Fruit fly (Drosophila melanogaster) whole organism, embryonic: Measurements from ENCODE around the gene CG14131.

Source experiments
- Ada2b ChIP-seq: fragments of 200-800 bp; sonication (Bioruptor generic); IDR thresholded peaks from 2 replicates; pipeline ENCODE4 v1.3.6; 2022; ENCODE audit warnings: missing biosample characterization, missing genetic modification characterization
- Bteb2 ChIP-seq: fragments of 200-800 bp; sonication (Bioruptor generic); optimal IDR thresholded peaks from 2 replicates; lab custom pipeline; 2016; ENCODE audit warnings: missing biosample characterization, missing genetic modification characterization
- CG11695 ChIP-seq: fragments of 200-800 bp; sonication (Bioruptor generic); IDR thresholded peaks from 3 replicates; pipeline ENCODE4 v1.3.6; 2022; ENCODE audit warnings: missing biosample characterization, missing genetic modification characterization
- CG12659 ChIP-seq: fragments of 200-800 bp; sonication (Bioruptor generic); optimal IDR thresholded peaks from 3 replicates; lab custom pipeline; 2017; ENCODE audit warnings: mild to moderate bottlenecking, missing biosample characterization, missing genetic modification reagents, missing genetic modification characterization
- CG13424 ChIP-seq: fragments of 200-800 bp; sonication (Bioruptor generic); optimal IDR thresholded peaks from 2 replicates; lab custom pipeline; 2019; ENCODE audit warnings: missing biosample characterization, mild to moderate bottlenecking, missing genetic modification characterization, moderate library complexity
- CG13624 ChIP-seq: fragments of 200-800 bp; sonication (Bioruptor generic); optimal IDR thresholded peaks from 2 replicates; lab custom pipeline; 2016; ENCODE audit warnings: missing biosample characterization, missing genetic modification characterization
- CG17359 ChIP-seq: fragments of 200-800 bp; sonication (Bioruptor generic); optimal IDR thresholded peaks from 3 replicates; lab custom pipeline; 2018; ENCODE audit warnings: missing biosample characterization, mild to moderate bottlenecking, missing genetic modification characterization, moderate library complexity
- CG17361 ChIP-seq: fragments of 200-800 bp; sonication (Bioruptor generic); IDR thresholded peaks from 3 replicates; pipeline ENCODE4 v1.3.6; 2022; ENCODE audit warnings: missing biosample characterization, missing genetic modification characterization
- CG18599 ChIP-seq: fragments of 200-800 bp; sonication (Bioruptor generic); optimal IDR thresholded peaks from 3 replicates; lab custom pipeline; 2017; ENCODE audit warnings: missing biosample characterization, missing genetic modification characterization, mild to moderate bottlenecking, moderate library complexity, missing genetic modification reagents
- CG31365 ChIP-seq: fragments of 200-800 bp; sonication (Bioruptor generic); optimal IDR thresholded peaks from 2 replicates; lab custom pipeline; 2018; ENCODE audit warnings: missing biosample characterization, mild to moderate bottlenecking, missing genetic modification characterization
- CG32532 ChIP-seq: fragments of 200-800 bp; sonication (Bioruptor generic); IDR thresholded peaks from 2 replicates; pipeline ENCODE4 v1.3.6; 2022; ENCODE audit warnings: missing biosample characterization, missing genetic modification characterization
- CG4424 ChIP-seq: fragments of 200-800 bp; sonication (Bioruptor generic); optimal IDR thresholded peaks from 3 replicates; lab custom pipeline; 2016; ENCODE audit warnings: missing biosample characterization, missing genetic modification characterization
- CG6654 ChIP-seq: fragments of 200-800 bp; sonication (Bioruptor generic); optimal IDR thresholded peaks from 2 replicates; lab custom pipeline; 2017; ENCODE audit warnings: missing biosample characterization, mild to moderate bottlenecking, missing genetic modification characterization
- CG6765 ChIP-seq: fragments of 200-800 bp; sonication (Bioruptor generic); optimal IDR thresholded peaks from 3 replicates; lab custom pipeline; 2017; ENCODE audit warnings: missing biosample characterization, mild to moderate bottlenecking, missing genetic modification characterization
- CG7271 ChIP-seq: fragments of 200-800 bp; sonication (Bioruptor generic); optimal IDR thresholded peaks from 2 replicates; lab custom pipeline; 2018; ENCODE audit warnings: missing biosample characterization, mild to moderate bottlenecking, missing genetic modification characterization, moderate library complexity
- CG8944 ChIP-seq: fragments of 200-800 bp; sonication (Bioruptor generic); optimal IDR thresholded peaks from 3 replicates; lab custom pipeline; 2016; ENCODE audit warnings: missing biosample characterization, missing genetic modification characterization
- Drgx ChIP-seq: fragments of 200-800 bp; sonication (Bioruptor generic); IDR thresholded peaks from 2 replicates; pipeline ENCODE4 v1.3.6; 2022; ENCODE audit warnings: missing biosample characterization, missing genetic modification characterization
- E2f1 ChIP-seq: fragments of 200-800 bp; sonication (Bioruptor generic); IDR thresholded peaks from 2 replicates; pipeline ENCODE4 v1.3.6; 2022; ENCODE audit warnings: missing biosample characterization, missing genetic modification characterization
- Fer2 ChIP-seq: fragments of 200-800 bp; sonication (Bioruptor generic); optimal IDR thresholded peaks from 2 replicates; lab custom pipeline; 2018; ENCODE audit warnings: missing biosample characterization, mild to moderate bottlenecking, missing genetic modification characterization, moderate library complexity
- Fer3 ChIP-seq: fragments of 200-800 bp; sonication (Bioruptor generic); optimal IDR thresholded peaks from 2 replicates; lab custom pipeline; 2018; ENCODE audit warnings: missing biosample characterization, mild to moderate bottlenecking, missing genetic modification characterization, moderate library complexity
- Hr78 ChIP-seq, 2 experiments: fragments of 200-800 bp in 1 of 2; fragments of >200 bp in 1 of 2; sonication (Bioruptor generic) in 1 of 2; optimal IDR thresholded peaks; 2 replicates each; lab custom pipeline; 2017 to 2019; ENCODE audit warnings: missing biosample characterization in 2 of 2, missing genetic modification characterization in 2 of 2, mild to moderate bottlenecking in 1 of 2, moderate library complexity in 1 of 2
- Lpt ChIP-seq: fragments of >200 bp; optimal IDR thresholded peaks from 2 replicates; lab custom pipeline; 2018; ENCODE audit warnings: missing biosample characterization, missing genetic modification characterization
- Max ChIP-seq: fragments of 200-800 bp; sonication (Bioruptor generic); optimal IDR thresholded peaks from 2 replicates; lab custom pipeline; 2016; ENCODE audit warnings: missing biosample characterization, mild to moderate bottlenecking, missing genetic modification characterization
- Pdp1 ChIP-seq, 2 experiments: fragments of 200-800 bp; sonication (Bioruptor generic); optimal IDR thresholded peaks; 3 replicates each; lab custom pipeline; 2016; ENCODE audit warnings: missing biosample characterization in 2 of 2, missing genetic modification characterization in 2 of 2, mild to moderate bottlenecking in 1 of 2, moderate library complexity in 1 of 2
- Rfx ChIP-seq: fragments of 200-800 bp; sonication (Bioruptor generic); IDR thresholded peaks from 2 replicates; pipeline ENCODE4 v1.3.6; 2022; ENCODE audit warnings: missing biosample characterization, missing genetic modification characterization
- Scr ChIP-seq: fragments of 200-800 bp; sonication (Bioruptor generic); IDR thresholded peaks from 2 replicates; pipeline ENCODE4 v1.3.6; 2022; ENCODE audit warnings: missing biosample characterization, missing genetic modification characterization; ENCODE audit not compliant: partially characterized antibody
- Side ChIP-seq: fragments of 200-800 bp; sonication (Bioruptor generic); optimal IDR thresholded peaks from 2 replicates; lab custom pipeline; 2016; ENCODE audit warnings: missing biosample characterization, missing genetic modification characterization
- Vsx1 ChIP-seq: fragments of 200-800 bp; sonication (Bioruptor generic); optimal IDR thresholded peaks from 2 replicates; lab custom pipeline; 2017; ENCODE audit warnings: missing biosample characterization, mild to moderate bottlenecking, missing genetic modification characterization, missing genetic modification reagents
- amos ChIP-seq: fragments of 200-800 bp; sonication (Bioruptor generic); IDR thresholded peaks from 2 replicates; pipeline ENCODE4 v1.3.6; 2022; ENCODE audit warnings: missing biosample characterization, missing genetic modification characterization; ENCODE audit not compliant: partially characterized antibody
- ara ChIP-seq: fragments of 200-800 bp; sonication (Bioruptor generic); IDR thresholded peaks from 2 replicates; pipeline ENCODE4 v1.3.6; 2022; ENCODE audit warnings: missing biosample characterization, missing genetic modification characterization
- bab2 ChIP-seq: fragments of 200-800 bp; sonication (Bioruptor generic); optimal IDR thresholded peaks from 2 replicates; lab custom pipeline; 2016; ENCODE audit warnings: missing biosample characterization, missing genetic modification characterization
- bsh ChIP-seq, 2 experiments: fragments of 200-800 bp; sonication (Bioruptor generic); optimal IDR thresholded peaks; 2 replicates each; lab custom pipeline; 2017 to 2018; ENCODE audit warnings: mild to moderate bottlenecking in 2 of 2, missing biosample characterization in 2 of 2, missing genetic modification characterization in 2 of 2, moderate library complexity in 1 of 2
- ci ChIP-seq: fragments of 200-800 bp; sonication (Bioruptor generic); IDR thresholded peaks from 3 replicates; pipeline ENCODE4 v1.3.6; 2022; ENCODE audit warnings: missing biosample characterization, missing genetic modification characterization
- corto ChIP-seq: fragments of 200-800 bp; sonication (Bioruptor generic); optimal IDR thresholded peaks from 2 replicates; lab custom pipeline; 2016; ENCODE audit warnings: missing biosample characterization, mild to moderate bottlenecking, missing genetic modification characterization, moderate library complexity
- danr ChIP-seq: fragments of 200-800 bp; sonication (Bioruptor generic); IDR thresholded peaks from 2 replicates; pipeline ENCODE4 v1.3.6; 2022; ENCODE audit warnings: missing biosample characterization, missing genetic modification characterization
- dysf ChIP-seq: fragments of 200-800 bp; sonication (Bioruptor generic); IDR thresholded peaks from 3 replicates; pipeline ENCODE4 v1.3.6; 2022; ENCODE audit warnings: missing biosample characterization, missing genetic modification characterization
- exex ChIP-seq: fragments of 200-800 bp; sonication (Bioruptor generic); optimal IDR thresholded peaks from 4 replicates; lab custom pipeline; 2018; ENCODE audit warnings: missing biosample characterization, mild to moderate bottlenecking, missing genetic modification characterization, moderate library complexity
- fru ChIP-seq: fragments of >200 bp; optimal IDR thresholded peaks from 2 replicates; lab custom pipeline; 2017
- kah ChIP-seq: fragments of 200-800 bp; sonication (Bioruptor generic); optimal IDR thresholded peaks from 2 replicates; lab custom pipeline; 2018; ENCODE audit warnings: missing biosample characterization, mild to moderate bottlenecking, missing genetic modification characterization
- mam ChIP-seq: fragments of 200-800 bp; sonication (Bioruptor generic); optimal IDR thresholded peaks from 3 replicates; lab custom pipeline; 2016; ENCODE audit warnings: missing biosample characterization, missing genetic modification characterization
- mirr ChIP-seq: fragments of 200-800 bp; sonication (Bioruptor generic); optimal IDR thresholded peaks from 3 replicates; lab custom pipeline; 2018; ENCODE audit warnings: missing biosample characterization, mild to moderate bottlenecking, missing genetic modification characterization
- nmo ChIP-seq: fragments of 200-800 bp; sonication (Bioruptor generic); optimal IDR thresholded peaks from 2 replicates; lab custom pipeline; 2018; ENCODE audit warnings: missing biosample characterization, mild to moderate bottlenecking, missing genetic modification characterization, moderate library complexity
- run ChIP-seq: fragments of 200-800 bp; sonication (Bioruptor generic); optimal IDR thresholded peaks from 3 replicates; lab custom pipeline; 2018; ENCODE audit warnings: missing biosample characterization, mild to moderate bottlenecking, missing genetic modification characterization
- sens ChIP-seq: fragments of 200-800 bp; sonication (Bioruptor generic); peaks from one replicate; lab custom pipeline; 2016; ENCODE audit warnings: missing biosample characterization, missing genetic modification characterization
- slp2 ChIP-seq: fragments of 200-800 bp; sonication (Bioruptor generic); optimal IDR thresholded peaks from 2 replicates; lab custom pipeline; 2016; ENCODE audit warnings: missing biosample characterization, missing genetic modification characterization
- sug ChIP-seq: fragments of 200-800 bp; optimal IDR thresholded peaks from 2 replicates; lab custom pipeline; 2019; ENCODE audit warnings: missing biosample characterization, mild to moderate bottlenecking, missing genetic modification characterization, moderate library complexity
- tna ChIP-seq: fragments of 200-800 bp; sonication (Bioruptor generic); IDR thresholded peaks from 2 replicates; pipeline ENCODE4 v1.3.6; 2022; ENCODE audit warnings: missing biosample characterization, missing genetic modification characterization; ENCODE audit not compliant: partially characterized antibody
- ttk ChIP-seq: fragments of 200-800 bp; sonication (Bioruptor generic); IDR thresholded peaks from 2 replicates; pipeline ENCODE4 v2.1.2; 2022; ENCODE audit warnings: missing biosample characterization, missing genetic modification characterization
- yki ChIP-seq: fragments of >200 bp; optimal IDR thresholded peaks from 3 replicates; lab custom pipeline; 2018

CG14131 gene

dm6 chr3L:11819639-11820456 is 43.0 kb downstream of the CG14131 start (continued):
- TF ChIP-seq Fer3 (peak; percentile 55), CG6765 (GFP tag; lab: Kevin White, UChicago) (peak; percentile 4), CG18599 (peak; percentile 28), mirr (GFP tag; lab: Kevin White, UChicago) (peak; percentile 54), Rfx (GFP tag; lab: Robert Waterston, UW) (peak; percentile 72; the same call in 1 of the 2 replicates), Ada2b (GFP tag; lab: Robert Waterston, UW) (0 out of 2 replicates have a peak, but pooled peaks have one; percentile 20), Vsx1 (GFP tag; lab: Kevin White, UChicago) (peak; percentile 73), Drgx (GFP tag; lab: Robert Waterston, UW) (peak; percentile 56; the same call in 1 of the 2 replicates), Fer2 (no peak), slp2 (GFP tag; lab: Kevin White, UChicago) (no peak), CG6654 (GFP tag; lab: Kevin White, UChicago) (no peak), CG4424 (GFP tag; lab: Kevin White, UChicago) (no peak), kah (GFP tag; lab: Kevin White, UChicago) (peak; percentile 44), Side (GFP tag; lab: Kevin White, UChicago) (peak; percentile 44), CG12659 (GFP tag; lab: Kevin White, UChicago) (no peak), ci (GFP tag; lab: Robert Waterston, UW) (peak; percentile 65; the same call in 2 of the 3 replicates), sug (tag; lab: Kevin White, UChicago) (peak; percentile 51), CG8944 (GFP tag; lab: Kevin White, UChicago) (no peak), corto (GFP tag; lab: Kevin White, UChicago) (peak; percentile 14), CG7271 (no peak), danr (GFP tag; lab: Robert Waterston, UW) (no peak), CG17359 (peak; percentile 41), sens (GFP tag; lab: Kevin White, UChicago) (peak; percentile 72), yki (lab: Kevin White, UChicago) (peak; percentile 39), fru (lab: Kevin White, UChicago) (no peak), run (tag; lab: Kevin White, UChicago) (no peak), ttk (GFP tag; lab: Robert Waterston, UW) (no peak), CG31365 (tag; lab: Kevin White, UChicago) (peak; percentile 4), CG32532 (GFP tag; lab: Robert Waterston, UW) (peak; percentile 72; the same call in 1 of the 2 replicates), dysf (GFP tag; lab: Robert Waterston, UW) (peak; percentile 26; the same call in 1 of the 3 replicates), ara (GFP tag; lab: Robert Waterston, UW) (no peak), amos (GFP tag; lab: Robert Waterston, UW) (no peak), CG11695 (GFP tag; lab: Robert Waterston, UW) (peak; percentile 53; the same call in 1 of the 3 replicates), Pdp1 (GFP tag; optimal IDR thresholded peaks at IDR 0.05; lab: Kevin White, UChicago) (peak; percentile 13 to 45), Lpt (GFP tag; lab: Kevin White, UChicago) (no peak), nmo (GFP tag; lab: Kevin White, UChicago) (peak; percentile 26), Hr78 (GFP tag; optimal IDR thresholded peaks at IDR 0.05; lab: Kevin White, UChicago) (peak in 1 of 2 experiments; percentile 85), CG17361 (GFP tag; lab: Robert Waterston, UW) (no peak), E2f1 (GFP tag; lab: Robert Waterston, UW) (peak; percentile 30; the same call in 1 of the 2 replicates), Scr (peak; percentile 19; the same call in 1 of the 2 replicates), exex (tag; lab: Kevin White, UChicago) (peak; percentile 91), Max (peak; percentile 27), CG13624 (GFP tag; lab: Kevin White, UChicago) (peak; percentile 46), bab2 (GFP tag; lab: Kevin White, UChicago) (no peak), mam (GFP tag; lab: Kevin White, UChicago) (peak; percentile 47), tna (GFP tag; lab: Robert Waterston, UW) (peak; percentile 13; the same call in 1 of the 2 replicates), Bteb2 (peak; percentile 27), CG13424 (tag; lab: Kevin White, UChicago) (peak; percentile 57), bsh (GFP tag; optimal IDR thresholded peaks at IDR 0.05; lab: Kevin White, UChicago) (peak; percentile 34 to 42)
